Worm (Caenorhabditis elegans): Measurements from ENCODE around the gene F54D8.10.

DNA sequence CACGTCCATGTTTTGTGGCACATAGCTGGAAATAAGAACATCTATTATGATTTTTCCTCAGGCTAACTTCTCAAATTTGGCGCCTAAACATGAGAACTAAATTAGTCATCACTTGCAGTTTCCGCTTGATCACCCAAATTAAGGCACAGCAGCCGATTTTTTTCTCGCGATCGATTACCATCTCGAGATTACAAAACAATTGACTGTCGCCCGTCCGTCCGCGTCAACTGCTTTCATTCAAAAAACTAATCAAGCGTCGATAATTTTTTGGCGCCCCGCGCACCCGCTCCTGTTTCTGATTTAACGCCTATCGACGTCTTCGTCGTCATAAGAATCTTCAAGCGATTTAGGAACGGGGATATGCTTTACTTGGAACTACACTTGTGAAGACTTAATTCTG, 43.1 kb downstream of the F54D8.10 start:
- TF ChIP-seq dao-5 (tag; optimal IDR thresholded peaks at IDR 0.05) = no peak
- no peak for TF ChIP-seq him-1 (tag; optimal IDR thresholded peaks at IDR 0.05)
- no peak for TF ChIP-seq W03F9.2 (tag; optimal IDR thresholded peaks at IDR 0.05)
